Fruit fly (Drosophila melanogaster) whole organism, pupa: ENCODE data around the gene CG12708.

Experiments
- CG12605 ChIP-seq: fragments of 200-800 bp; sonication (Bioruptor generic); IDR thresholded peaks from 2 replicates; pipeline ENCODE4 v1.3.6; 2022; ENCODE audit warnings: missing biosample characterization, missing genetic modification characterization
- CG13204 ChIP-seq: fragments of 200-800 bp; sonication (Bioruptor generic); optimal IDR thresholded peaks from 2 replicates; lab custom pipeline; 2018; ENCODE audit warnings: missing biosample characterization, mild to moderate bottlenecking, missing genetic modification characterization, moderate library complexity
- CG32121 ChIP-seq: fragments of 200-800 bp; sonication (Bioruptor generic); IDR thresholded peaks from 2 replicates; pipeline ENCODE4 v1.3.6; 2022; ENCODE audit warnings: missing biosample characterization, missing genetic modification characterization
- CG34367 ChIP-seq: fragments of 200-800 bp; sonication (Bioruptor generic); optimal IDR thresholded peaks from 2 replicates; lab custom pipeline; 2018; ENCODE audit warnings: missing biosample characterization, mild to moderate bottlenecking, missing genetic modification characterization
- CG4496 ChIP-seq: fragments of 200-800 bp; sonication (Bioruptor generic); IDR thresholded peaks from 3 replicates; pipeline ENCODE4 v1.3.6; 2022; ENCODE audit warnings: missing biosample characterization, missing genetic modification characterization
- CG8301 ChIP-seq: fragments of 200-800 bp; sonication (Bioruptor generic); optimal IDR thresholded peaks from 2 replicates; lab custom pipeline; 2018; ENCODE audit warnings: missing biosample characterization, mild to moderate bottlenecking, missing genetic modification characterization
- D1 ChIP-seq: fragments of 200-800 bp; sonication (Bioruptor generic); optimal IDR thresholded peaks from 2 replicates; lab custom pipeline; 2018; ENCODE audit warnings: missing biosample characterization, mild to moderate bottlenecking, missing genetic modification characterization, moderate library complexity
- Ets98B ChIP-seq: fragments of 200-800 bp; sonication (Bioruptor generic); IDR thresholded peaks from 2 replicates; pipeline ENCODE4 v1.3.6; 2022; ENCODE audit warnings: missing biosample characterization, missing genetic modification characterization
- Pif1A ChIP-seq: fragments of 200-800 bp; sonication (Bioruptor generic); optimal IDR thresholded peaks from 3 replicates; lab custom pipeline; 2016; ENCODE audit warnings: missing biosample characterization, missing genetic modification characterization
- gl ChIP-seq: fragments of 200-800 bp; sonication (Bioruptor generic); optimal IDR thresholded peaks from 2 replicates; lab custom pipeline; 2018; ENCODE audit warnings: missing biosample characterization, mild to moderate bottlenecking, missing genetic modification characterization

dm6 chrX:15646792-15647191 is 28.5 kb upstream of the CG12708 start:
- no peak for TF ChIP-seq CG12605
- no peak for TF ChIP-seq Pif1A (GFP tag; lab: Kevin White, UChicago)
- TF ChIP-seq CG34367 (tag; lab: Kevin White, UChicago) = no peak
- TF ChIP-seq D1 = no peak
- no peak for TF ChIP-seq CG13204
- no peak for TF ChIP-seq Ets98B (GFP tag; lab: Robert Waterston, UW)
- no peak for TF ChIP-seq CG8301
- no peak for TF ChIP-seq CG4496 (GFP tag; lab: Robert Waterston, UW)
- TF ChIP-seq gl (tag; lab: Kevin White, UChicago) = no peak
- no peak for TF ChIP-seq CG32121 (GFP tag; lab: Robert Waterston, UW)
